Worm (Caenorhabditis elegans): Measurements from ENCODE around the gene lgc-22.

DNA sequence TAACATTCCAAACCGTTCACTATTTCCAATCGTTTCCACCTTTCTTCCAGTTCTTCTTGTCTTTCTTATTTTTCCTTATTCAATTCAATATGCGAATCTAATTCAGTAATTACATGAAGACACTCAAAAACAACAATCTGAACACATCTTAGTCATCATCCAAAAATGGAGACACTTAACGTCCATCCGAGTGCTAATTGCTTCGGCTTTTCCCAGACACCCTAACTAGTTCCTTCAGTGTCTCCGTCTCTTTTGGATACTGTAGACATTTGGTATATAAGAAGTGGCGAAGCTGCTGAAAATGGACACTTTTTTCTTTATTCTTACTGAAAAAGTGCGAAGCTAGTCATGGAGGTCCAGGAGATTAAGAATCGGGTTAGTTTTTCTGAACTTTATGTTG lies 38.1 kb upstream of the lgc-22 start, which contains the start of gene col-33:
- TF ChIP-seq W03F9.2 (tag; optimal IDR thresholded peaks at IDR 0.05) (no peak), dao-5 (tag; optimal IDR thresholded peaks at IDR 0.05) (no peak)
